Fruit fly (Drosophila melanogaster): ENCODE results near the gene lz.

DNA sequence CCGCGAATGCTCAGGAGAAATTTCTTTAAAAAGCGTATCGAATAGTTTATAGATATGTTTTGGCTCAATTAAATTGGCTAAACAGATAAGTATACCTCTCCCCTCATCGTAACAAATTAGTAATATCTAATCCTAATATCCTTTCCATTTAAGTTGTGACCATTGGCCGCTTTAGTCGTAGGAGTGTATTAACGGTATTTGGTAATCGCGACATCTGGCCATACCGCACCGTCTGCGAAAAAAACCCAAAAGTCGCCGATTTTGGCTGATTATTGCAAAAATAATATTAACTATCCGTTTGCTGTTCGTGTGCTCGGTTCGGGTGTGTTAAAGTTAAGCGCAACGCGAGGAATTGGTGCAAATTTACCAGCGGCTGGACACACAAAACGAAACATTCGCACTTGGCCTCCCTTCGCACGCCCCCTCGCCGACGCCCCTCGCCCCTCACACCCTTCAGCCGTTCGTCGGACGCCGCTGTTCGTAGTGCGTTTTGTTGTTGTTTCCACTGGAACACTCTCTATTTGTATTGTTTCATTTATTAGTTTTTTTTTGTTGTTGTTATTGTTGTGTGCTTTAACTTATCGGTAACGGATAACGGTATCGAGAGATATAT is 37.2 kb upstream of the lz start, which contains the start of the genes amx and Dsor1:
- TF ChIP-seq psq (optimal IDR thresholded peaks at IDR 0.05) (no peak), Sin3A (optimal IDR thresholded peaks at IDR 0.05) (no peak)

Data from Kc167 (cell line).